Worm (Caenorhabditis elegans) whole organism, L2 larva: ENCODE results near the gene K04G11.1.

Experiments used
- ama-1 ChIP-seq: fragments of 150-350 bp; optimal IDR thresholded peaks from 2 replicates; lab custom pipeline; 2018; ENCODE audit warnings: inconsistent platforms
- ceh-16 ChIP-seq: fragments of 150-350 bp; optimal IDR thresholded peaks from 2 replicates; lab custom pipeline; 2014; ENCODE audit warnings: missing biosample characterization, missing genetic modification characterization
- egl-27 ChIP-seq: sonication (generic microtip); optimal IDR thresholded peaks from 3 replicates; lab custom pipeline; 2017; ENCODE audit warnings: missing biosample characterization, missing genetic modification reagents, missing genetic modification characterization
- lin-39 ChIP-seq: fragments of 150-350 bp; optimal IDR thresholded peaks from 2 replicates; lab custom pipeline; 2014; ENCODE audit warnings: missing biosample characterization, missing genetic modification reagents, missing genetic modification characterization
- mab-5 ChIP-seq: fragments of 150-350 bp; optimal IDR thresholded peaks from 2 replicates; lab custom pipeline; 2014; ENCODE audit warnings: missing biosample characterization, missing genetic modification characterization
- mdl-1 ChIP-seq, 2 experiments: fragments of 150-350 bp in 1 of 2; sonication (generic microtip) in 1 of 2; optimal IDR thresholded peaks; 2 replicates each; lab custom pipeline; 2017; ENCODE audit warnings: missing biosample characterization in 2 of 2, missing genetic modification characterization in 2 of 2
- nhr-11 ChIP-seq: fragments of 150-350 bp; optimal IDR thresholded peaks from 2 replicates; lab custom pipeline; 2014; ENCODE audit warnings: missing biosample characterization, missing genetic modification characterization
- nhr-12 ChIP-seq: fragments of 150-350 bp; optimal IDR thresholded peaks from 2 replicates; lab custom pipeline; 2014; ENCODE audit warnings: missing biosample characterization, missing genetic modification characterization
- nhr-25 ChIP-seq: fragments of 150-350 bp; sonication (generic microtip); optimal IDR thresholded peaks from 3 replicates; lab custom pipeline; 2014; ENCODE audit warnings: missing biosample characterization, missing genetic modification characterization
- nhr-77 ChIP-seq: fragments of 150-350 bp; optimal IDR thresholded peaks from 2 replicates; lab custom pipeline; 2014; ENCODE audit warnings: missing biosample characterization, missing genetic modification characterization
- snpc-4 ChIP-seq: fragments of 150-350 bp; optimal IDR thresholded peaks from 2 replicates; lab custom pipeline; 2014; ENCODE audit warnings: missing biosample characterization, missing genetic modification characterization
- unc-55 ChIP-seq: fragments of 150-350 bp; sonication (generic microtip); optimal IDR thresholded peaks from 3 replicates; lab custom pipeline; 2014; ENCODE audit warnings: missing biosample characterization, missing genetic modification reagents, missing genetic modification characterization
- ztf-11 ChIP-seq: sonication (generic microtip); optimal IDR thresholded peaks from 2 replicates; lab custom pipeline; 2017; ENCODE audit warnings: missing biosample characterization, missing genetic modification characterization

DNA sequence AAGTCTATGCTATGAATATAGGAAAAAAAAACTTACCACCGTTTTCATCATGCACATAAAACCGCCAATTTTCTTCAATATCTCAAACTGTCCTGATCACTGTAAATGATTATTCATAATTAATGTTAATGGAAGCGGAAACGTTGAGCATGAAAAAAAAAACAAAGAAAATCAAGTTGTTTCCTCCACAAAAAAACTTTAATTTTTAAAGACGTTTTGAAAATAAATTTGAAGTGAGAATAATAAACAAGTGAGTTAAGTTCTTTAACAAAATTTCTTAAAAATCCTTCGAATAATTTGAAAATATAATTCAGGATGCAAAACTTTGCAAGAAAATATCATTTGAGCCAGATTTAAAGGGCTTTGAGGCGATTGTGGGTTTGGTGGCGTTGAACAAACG, 35.0 kb downstream of the K04G11.1 start, which contains the start of gene irk-3:
- TF ChIP-seq nhr-77 (tag; lab: Kevin White, UChicago), result no peak
- TF ChIP-seq ztf-11 (tag; lab: Kevin White, UChicago), result no peak
- no peak for TF ChIP-seq egl-27 (tag; lab: Kevin White, UChicago)
- no peak for TF ChIP-seq unc-55
- no peak for TF ChIP-seq snpc-4
- no peak for TF ChIP-seq mdl-1 (tag; optimal IDR thresholded peaks at IDR 0.05; lab: Kevin White, UChicago)
- no peak for TF ChIP-seq lin-39 (tag; lab: Kevin White, UChicago)
- no peak for TF ChIP-seq nhr-11 (tag; lab: Kevin White, UChicago)
- TF ChIP-seq ama-1 (lab: Kevin White, UChicago), result no peak
- no peak for TF ChIP-seq nhr-25 (tag; lab: Kevin White, UChicago)
- TF ChIP-seq ceh-16 (tag; lab: Kevin White, UChicago), result no peak
- TF ChIP-seq mab-5, result no peak
- TF ChIP-seq nhr-12 (tag; lab: Kevin White, UChicago), result no peak
